Worm (Caenorhabditis elegans) whole organism, midembryonic: ENCODE measurements around the gene rde-11.

Experiments used
- T22C8.4 ChIP-seq: fragments of 200-800 bp; sonication (Bioruptor generic); IDR thresholded peaks from 2 replicates; pipeline ENCODE4 v1.3.6; 2022; ENCODE audit warnings: missing genetic modification characterization, missing compliant biosample characterization
- cog-1 ChIP-seq: sonication (generic microtip); optimal IDR thresholded peaks from 2 replicates; lab custom pipeline; 2016; ENCODE audit warnings: missing genetic modification characterization, missing compliant biosample characterization
- flt-1 ChIP-seq: fragments of 200-800 bp; sonication (Bioruptor generic); IDR thresholded peaks from 2 replicates; pipeline ENCODE4 v1.3.6; 2022; ENCODE audit warnings: missing genetic modification characterization, missing compliant biosample characterization
- klf-2 ChIP-seq: fragments of 200-800 bp; sonication (Bioruptor generic); conservative IDR thresholded peaks from 2 replicates; pipeline ENCODE4 v1.3.6; 2022; ENCODE audit warnings: missing genetic modification reagents, missing genetic modification characterization, missing compliant biosample characterization
- med-1 ChIP-seq: sonication (generic microtip); optimal IDR thresholded peaks from 2 replicates; lab custom pipeline; 2017; ENCODE audit warnings: missing genetic modification characterization, mild to moderate bottlenecking, missing compliant biosample characterization, antibody characterized with exemption, missing genetic modification reagents; ENCODE audit not compliant: insufficient read depth
- tab-1 ChIP-seq: fragments of 200-800 bp; sonication (Bioruptor generic); IDR thresholded peaks from 2 replicates; pipeline ENCODE4 v1.3.6; 2022; ENCODE audit warnings: missing genetic modification characterization, missing compliant biosample characterization
- ztf-23 ChIP-seq: fragments of 200-800 bp; sonication (Bioruptor generic); IDR thresholded peaks from 2 replicates; pipeline ENCODE4 v1.3.6; 2022; ENCODE audit warnings: missing genetic modification reagents, missing genetic modification characterization, missing compliant biosample characterization
- ztf-29 ChIP-seq: fragments of 200-800 bp; sonication (Bioruptor generic); IDR thresholded peaks from 2 replicates; pipeline ENCODE4 v1.3.6; 2022; ENCODE audit warnings: missing genetic modification reagents, missing genetic modification characterization, missing compliant biosample characterization

ce11 chrIV:13104900-13105299, at the start of gene rde-11:
- no peak for TF ChIP-seq T22C8.4 (GFP tag; lab: Robert Waterston, UW)
- TF ChIP-seq ztf-29 = no peak
- TF ChIP-seq klf-2 = no peak
- no peak for TF ChIP-seq med-1 (GFP tag; lab: Kevin White, UChicago)
- TF ChIP-seq cog-1 (tag; lab: Kevin White, UChicago) = no peak
- TF ChIP-seq ztf-23 (GFP tag; lab: Robert Waterston, UW) = no peak
- no peak for TF ChIP-seq tab-1 (GFP tag; lab: Robert Waterston, UW)
- TF ChIP-seq flt-1 = no peak
